Worm (Caenorhabditis elegans): ENCODE results near the gene col-166.

- no peak for TF ChIP-seq hlh-30 (tag; optimal IDR thresholded peaks at IDR 0.05; ENCODE audit: insufficient read depth)
- TF ChIP-seq ceh-34 (tag; optimal IDR thresholded peaks at IDR 0.05): no peak
- TF ChIP-seq tbx-2 (tag; optimal IDR thresholded peaks at IDR 0.05): no peak
- TF ChIP-seq fax-1 (tag; optimal IDR thresholded peaks at IDR 0.05): no peak
- TF ChIP-seq fkh-10 (GFP tag; optimal IDR thresholded peaks at IDR 0.05): no peak
Observed at ce11 chrX:6254671-6255031, 25.2 kb upstream of the col-166 start.
